Worm (Caenorhabditis elegans): ENCODE results near the gene git-1.
A peak's percentile ranks its signal among the peaks of the same experiment; 100 is the strongest.

git-1 gene

DNA sequence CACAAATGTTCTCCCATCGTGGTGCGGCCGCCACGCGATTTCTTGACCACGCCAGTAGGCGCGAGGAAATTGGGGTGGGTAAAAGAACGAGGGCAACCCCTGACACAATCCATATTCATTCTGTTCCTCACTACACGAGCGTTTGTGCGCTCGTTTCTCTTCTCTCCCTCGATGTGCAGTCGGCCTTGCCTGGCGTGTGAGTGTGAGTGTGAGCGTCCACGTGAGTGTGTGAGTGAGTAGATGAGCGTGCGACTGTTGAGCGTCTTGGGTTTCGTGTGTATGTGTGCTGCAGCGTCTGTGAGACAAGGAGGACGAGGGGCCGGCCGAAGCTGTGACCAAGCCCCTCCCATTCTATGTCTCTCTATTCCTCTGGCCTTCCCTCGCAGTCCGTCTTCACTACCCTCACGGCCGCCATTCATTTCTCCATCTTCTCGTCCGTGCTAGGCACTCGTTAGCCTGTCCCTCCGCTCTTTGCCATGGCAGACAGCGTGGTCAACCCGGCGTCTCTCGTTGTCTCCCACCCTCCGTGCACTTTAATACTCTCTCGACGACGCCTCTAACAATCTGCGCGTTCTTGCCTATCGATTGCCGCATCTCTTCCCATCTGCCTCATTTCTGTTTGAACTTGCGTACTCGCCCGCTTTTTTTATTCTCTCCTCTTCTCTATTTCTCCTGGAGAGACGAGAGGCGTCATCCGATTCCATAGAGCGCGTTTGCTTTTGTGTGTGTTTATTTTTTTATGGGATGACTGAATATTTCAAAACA lies 43.9 kb downstream of the git-1 start:
- no peak; the same call in 1 of the 2 replicates for TF ChIP-seq lin-29 (GFP tag; IDR thresholded peaks at IDR 0.05)
- peak; percentile 26 for TF ChIP-seq zip-2 (tag; optimal IDR thresholded peaks at IDR 0.05)
- TF ChIP-seq nhr-10 (tag; optimal IDR thresholded peaks at IDR 0.05): peak; percentile 53
- TF ChIP-seq pha-4 (GFP tag; IDR thresholded peaks at IDR 0.05): peak; percentile 74
- TF ChIP-seq pha-4 (tag; optimal IDR thresholded peaks at IDR 0.05): peak; percentile 97
- TF ChIP-seq Y5F2A.4 (GFP tag; optimal IDR thresholded peaks at IDR 0.05): no peak
- peak; percentile 97 for TF ChIP-seq rbr-2 (tag; optimal IDR thresholded peaks at IDR 0.05)
- no peak for TF ChIP-seq F49E8.2 (tag; optimal IDR thresholded peaks at IDR 0.05; ENCODE audit: borderline replicate concordance)
- peak; percentile 39 for TF ChIP-seq lin-1 (GFP tag; IDR thresholded peaks at IDR 0.05)
- peak in 1 of 2 experiments; percentile 81 for TF ChIP-seq unc-62 (GFP tag; optimal IDR thresholded peaks at IDR 0.05 in 1 of 2)
- peak; percentile 78 for TF ChIP-seq unc-62 (tag; optimal IDR thresholded peaks at IDR 0.05)
- peak; percentile 79 for TF ChIP-seq ceh-20 (GFP tag; IDR thresholded peaks at IDR 0.05)
- TF ChIP-seq nhr-11 (tag; optimal IDR thresholded peaks at IDR 0.05): peak; percentile 68
- no peak for TF ChIP-seq sdz-12 (GFP tag; optimal IDR thresholded peaks at IDR 0.05)
- TF ChIP-seq F10B5.3 (tag; optimal IDR thresholded peaks at IDR 0.05): peak; percentile 84
- peak; percentile 97 for TF ChIP-seq hmg-1.1 (GFP tag; IDR thresholded peaks at IDR 0.05)
- peak; percentile 56 for TF ChIP-seq ces-1 (GFP tag; optimal IDR thresholded peaks at IDR 0.05)
- TF ChIP-seq hlh-11 (tag; optimal IDR thresholded peaks at IDR 0.05): peak; percentile 98
- peak; percentile 95 to 98 for TF ChIP-seq mdl-1 (tag; optimal IDR thresholded peaks at IDR 0.05)
- 0 out of 2 replicates have a peak, but pooled peaks have one; percentile 3 for TF ChIP-seq mxl-2 (GFP tag; conservative IDR thresholded peaks at IDR 0.05)
- TF ChIP-seq egl-43 (GFP tag; IDR thresholded peaks at IDR 0.05): peak; percentile 92
- TF ChIP-seq attf-4 (tag; optimal IDR thresholded peaks at IDR 0.05): peak; percentile 12
- peak; percentile 66 for TF ChIP-seq arid-1 (GFP tag; conservative IDR thresholded peaks at IDR 0.05)
- TF ChIP-seq Y105C5A.15 (GFP tag; IDR thresholded peaks at IDR 0.05): 0 out of 2 replicates have a peak, but pooled peaks have one; percentile 46
- no peak for TF ChIP-seq aly-2 (tag; optimal IDR thresholded peaks at IDR 0.05)
- no peak for TF ChIP-seq zip-11 (GFP tag; IDR thresholded peaks at IDR 0.05)
- peak; percentile 54 for TF ChIP-seq daf-16 (GFP tag; optimal IDR thresholded peaks at IDR 0.05)
- peak; percentile 86 for TF ChIP-seq daf-16 (tag; optimal IDR thresholded peaks at IDR 0.05)
- TF ChIP-seq ceh-82 (tag; optimal IDR thresholded peaks at IDR 0.05): no peak
- TF ChIP-seq nhr-25 (tag; optimal IDR thresholded peaks at IDR 0.05; ENCODE audit: borderline replicate concordance, insufficient read depth): peak; percentile 32
- TF ChIP-seq mdt-29 (GFP tag; IDR thresholded peaks at IDR 0.05): peak; percentile 35; the same call in 1 of the 2 replicates
- TF ChIP-seq dmd-6 (GFP tag; IDR thresholded peaks at IDR 0.05): peak; percentile 80
- peak; percentile 91 for TF ChIP-seq spr-1 (tag; optimal IDR thresholded peaks at IDR 0.05)
- TF ChIP-seq lim-7 (GFP tag; IDR thresholded peaks at IDR 0.05): no peak
- TF ChIP-seq ztf-11 (tag; optimal IDR thresholded peaks at IDR 0.05): no peak
- TF ChIP-seq ztf-7 (tag; optimal IDR thresholded peaks at IDR 0.05): peak; percentile 21
- no peak for TF ChIP-seq egl-27 (tag; optimal IDR thresholded peaks at IDR 0.05)
- TF ChIP-seq T20F7.1 (GFP tag; optimal IDR thresholded peaks at IDR 0.05): peak; percentile 78
- no peak for TF ChIP-seq ceh-62 (tag; optimal IDR thresholded peaks at IDR 0.05)
- no peak for TF ChIP-seq ceh-44 (GFP tag; IDR thresholded peaks at IDR 0.05)
- TF ChIP-seq nhr-102 (tag; optimal IDR thresholded peaks at IDR 0.05): peak; percentile 80
- TF ChIP-seq tra-1 (GFP tag; IDR thresholded peaks at IDR 0.05): peak; percentile 50
- peak; percentile 21 for TF ChIP-seq ama-1 (optimal IDR thresholded peaks at IDR 0.05)
- TF ChIP-seq nhr-111 (GFP tag; optimal IDR thresholded peaks at IDR 0.05): peak; percentile 54
- TF ChIP-seq nhr-76 (tag; optimal IDR thresholded peaks at IDR 0.05): no peak
- peak; percentile 56; the same call in 1 of the 2 replicates for TF ChIP-seq vab-7 (GFP tag; IDR thresholded peaks at IDR 0.05)
- TF ChIP-seq R02D3.7 (tag; optimal IDR thresholded peaks at IDR 0.05): no peak
- TF ChIP-seq zag-1 (tag; optimal IDR thresholded peaks at IDR 0.05): peak; percentile 80
- TF ChIP-seq daf-8 (GFP tag; IDR thresholded peaks at IDR 0.05): 0 out of 2 replicates have a peak, but pooled peaks have one; percentile 22
- peak; percentile 92 for TF ChIP-seq F37D6.2 (tag; optimal IDR thresholded peaks at IDR 0.05)
- TF ChIP-seq gei-8 (GFP tag; optimal IDR thresholded peaks at IDR 0.05): peak; percentile 85

Measured in whole organism, L4 larva.